Worm (Caenorhabditis elegans): ENCODE data around the gene T20D4.15.

ce11 chrV:3361633-3362032 lies 32.9 kb downstream of the T20D4.15 start:
- TF ChIP-seq fos-1 (tag; optimal IDR thresholded peaks at IDR 0.05) (no peak), pag-3 (tag; optimal IDR thresholded peaks at IDR 0.05; ENCODE audit: borderline replicate concordance, insufficient read depth) (no peak), unc-62 (GFP tag; optimal IDR thresholded peaks at IDR 0.05) (no peak), nhr-77 (tag; optimal IDR thresholded peaks at IDR 0.05) (no peak), mdl-1 (tag; optimal IDR thresholded peaks at IDR 0.05) (no peak), nhr-90 (tag; optimal IDR thresholded peaks at IDR 0.05; ENCODE audit: poor library complexity) (no peak), unc-98 (GFP tag; IDR thresholded peaks at IDR 0.05) (no peak), snpc-4 (tag; optimal IDR thresholded peaks at IDR 0.05) (no peak), zag-1 (tag; optimal IDR thresholded peaks at IDR 0.05) (no peak), nhr-47 (tag; optimal IDR thresholded peaks at IDR 0.05) (no peak), mef-2 (tag; optimal IDR thresholded peaks at IDR 0.05) (no peak), elt-2 (tag; optimal IDR thresholded peaks at IDR 0.05) (no peak), nhr-76 (tag; optimal IDR thresholded peaks at IDR 0.05) (no peak)

All from whole organism, L1 larva.